Worm (Caenorhabditis elegans) whole organism, young adult: Measurements from ENCODE around the gene C52A10.3.

Experiments used
- C06A6.2 ChIP-seq: fragments of 200-800 bp; sonication (Bioruptor generic); conservative IDR thresholded peaks from 2 replicates; pipeline ENCODE4 v1.3.6; 2022; ENCODE audit warnings: missing genetic modification characterization, missing compliant biosample characterization
- F22D6.2 ChIP-seq: sonication (generic microtip); optimal IDR thresholded peaks from 2 replicates; lab custom pipeline; 2016; ENCODE audit warnings: mild to moderate bottlenecking, missing genetic modification characterization, missing compliant biosample characterization
- F55B11.4 ChIP-seq: sonication (generic microtip); optimal IDR thresholded peaks from 2 replicates; lab custom pipeline; 2016; ENCODE audit warnings: missing compliant biosample characterization, missing genetic modification characterization, borderline replicate concordance; ENCODE audit not compliant: insufficient read depth
- F57C9.4 ChIP-seq: sonication (generic microtip); optimal IDR thresholded peaks from 2 replicates; lab custom pipeline; 2017; ENCODE audit warnings: mild to moderate bottlenecking, missing genetic modification characterization, missing compliant biosample characterization
- K11D2.4 ChIP-seq: fragments of 200-800 bp; sonication (Bioruptor generic); IDR thresholded peaks from 2 replicates; pipeline ENCODE4 v1.3.6; 2022; ENCODE audit warnings: missing genetic modification reagents, missing genetic modification characterization, missing compliant biosample characterization
- T26A5.8 ChIP-seq: sonication (generic microtip); optimal IDR thresholded peaks from 2 replicates; lab custom pipeline; 2016; ENCODE audit warnings: missing genetic modification characterization, missing compliant biosample characterization
- Y95B8A.8 ChIP-seq: fragments of 200-800 bp; sonication (Bioruptor generic); IDR thresholded peaks from 2 replicates; pipeline ENCODE4 v1.3.6; 2022; ENCODE audit warnings: missing genetic modification reagents, missing genetic modification characterization, missing compliant biosample characterization
- aptf-2 ChIP-seq: fragments of 200-800 bp; sonication (Bioruptor generic); conservative IDR thresholded peaks from 2 replicates; pipeline ENCODE4 v1.3.6; 2022; ENCODE audit warnings: missing genetic modification reagents, missing genetic modification characterization, missing compliant biosample characterization
- attf-3 ChIP-seq: fragments of 200-800 bp; sonication (Bioruptor generic); conservative IDR thresholded peaks from 2 replicates; pipeline ENCODE4 v1.3.6; 2022; ENCODE audit warnings: missing genetic modification reagents, missing genetic modification characterization, missing compliant biosample characterization
- bed-1 ChIP-seq: fragments of 200-800 bp; sonication (Bioruptor generic); IDR thresholded peaks from 2 replicates; pipeline ENCODE4 v1.3.6; 2022; ENCODE audit warnings: missing genetic modification reagents, missing genetic modification characterization, missing compliant biosample characterization
- bed-2 ChIP-seq: fragments of 200-800 bp; sonication (Bioruptor generic); IDR thresholded peaks from 2 replicates; pipeline ENCODE4 v1.3.6; 2022; ENCODE audit warnings: missing genetic modification reagents, missing genetic modification characterization, missing compliant biosample characterization
- ccch-3 ChIP-seq: fragments of 200-800 bp; sonication (Bioruptor generic); optimal IDR thresholded peaks from 2 replicates; lab custom pipeline; 2018; ENCODE audit warnings: mild to moderate bottlenecking, missing genetic modification characterization, missing compliant biosample characterization
- ceh-27 ChIP-seq: fragments of 200-800 bp; sonication (Bioruptor generic); optimal IDR thresholded peaks from 2 replicates; lab custom pipeline; 2018; ENCODE audit warnings: mild to moderate bottlenecking, missing genetic modification characterization, moderate library complexity, missing compliant biosample characterization
- chd-7 ChIP-seq: sonication (generic microtip); optimal IDR thresholded peaks from 2 replicates; lab custom pipeline; 2016; ENCODE audit warnings: mild to moderate bottlenecking, missing genetic modification characterization, moderate library complexity, missing compliant biosample characterization
- egl-18 ChIP-seq: fragments of 200-800 bp; sonication (Bioruptor generic); IDR thresholded peaks from 2 replicates; pipeline ENCODE4 v1.3.6; 2022; ENCODE audit warnings: missing genetic modification reagents, missing genetic modification characterization, missing compliant biosample characterization
- egl-44 ChIP-seq: fragments of 200-800 bp; sonication (Bioruptor generic); IDR thresholded peaks from 2 replicates; pipeline ENCODE4 v1.3.6; 2022; ENCODE audit warnings: missing genetic modification reagents, missing genetic modification characterization, missing compliant biosample characterization
- egrh-3 ChIP-seq: fragments of 200-800 bp; sonication (Bioruptor generic); IDR thresholded peaks from 2 replicates; pipeline ENCODE4 v1.3.6; 2022; ENCODE audit warnings: missing genetic modification reagents, missing genetic modification characterization, missing compliant biosample characterization
- hlh-26 ChIP-seq: fragments of 200-800 bp; sonication (Bioruptor generic); conservative IDR thresholded peaks from 2 replicates; pipeline ENCODE4 v1.3.6; 2022; ENCODE audit warnings: missing genetic modification reagents, missing genetic modification characterization, missing compliant biosample characterization
- hmg-1.2 ChIP-seq: fragments of 200-800 bp; sonication (Bioruptor generic); IDR thresholded peaks from 2 replicates; pipeline ENCODE4 v1.3.6; 2022; ENCODE audit warnings: missing genetic modification reagents, missing genetic modification characterization, missing compliant biosample characterization
- hrde-1 ChIP-seq: sonication (generic microtip); optimal IDR thresholded peaks from 2 replicates; lab custom pipeline; 2016; ENCODE audit warnings: missing genetic modification characterization, mild to moderate bottlenecking, missing compliant biosample characterization, moderate library complexity, missing genotype, missing genetic modification reagents, borderline replicate concordance
- lag-1 ChIP-seq: fragments of 200-800 bp; sonication (Bioruptor generic); IDR thresholded peaks from 2 replicates; pipeline ENCODE4 v1.3.6; 2022; ENCODE audit warnings: missing genetic modification reagents, missing genetic modification characterization, missing compliant biosample characterization
- let-526 ChIP-seq: fragments of 200-800 bp; sonication (Bioruptor generic); IDR thresholded peaks from 2 replicates; pipeline ENCODE4 v1.3.6; 2022; ENCODE audit warnings: missing genetic modification reagents, missing genetic modification characterization, missing compliant biosample characterization
- let-607 ChIP-seq, 2 experiments: fragments of 200-800 bp in 1 of 2; sonication (Bioruptor generic) in 1 of 2; sonication (generic microtip) in 1 of 2; optimal IDR thresholded peaks; 2 replicates each; lab custom pipeline; 2016 to 2018; ENCODE audit warnings: mild to moderate bottlenecking in 2 of 2, missing compliant biosample characterization in 2 of 2, missing genetic modification characterization in 2 of 2, moderate library complexity in 2 of 2, missing genotype in 1 of 2
- lin-26 ChIP-seq: fragments of 200-800 bp; sonication (Bioruptor generic); IDR thresholded peaks from 2 replicates; pipeline ENCODE4 v1.3.6; 2022; ENCODE audit warnings: missing genetic modification reagents, missing genetic modification characterization, missing compliant biosample characterization
- lin-40 ChIP-seq: sonication (generic microtip); optimal IDR thresholded peaks from 2 replicates; lab custom pipeline; 2016; ENCODE audit warnings: missing genetic modification characterization, mild to moderate bottlenecking, missing compliant biosample characterization, missing genotype, missing genetic modification reagents
- lin-54 ChIP-seq: fragments of 200-800 bp; sonication (Bioruptor generic); optimal IDR thresholded peaks from 2 replicates; lab custom pipeline; 2018; ENCODE audit warnings: mild to moderate bottlenecking, missing genetic modification characterization, missing compliant biosample characterization
- lir-1 ChIP-seq: fragments of 200-800 bp; sonication (Bioruptor generic); conservative IDR thresholded peaks from 2 replicates; pipeline ENCODE4 v1.3.6; 2022; ENCODE audit warnings: missing genetic modification reagents, missing genetic modification characterization, missing compliant biosample characterization
- lsy-27 ChIP-seq: sonication (generic microtip); optimal IDR thresholded peaks from 2 replicates; lab custom pipeline; 2017; ENCODE audit warnings: missing genetic modification characterization, mild to moderate bottlenecking, missing compliant biosample characterization, antibody characterized with exemption, missing genotype, borderline replicate concordance; ENCODE audit not compliant: insufficient read depth
- mcd-1 ChIP-seq: fragments of 200-800 bp; sonication (Bioruptor generic); IDR thresholded peaks from 2 replicates; pipeline ENCODE4 v1.3.6; 2022; ENCODE audit warnings: missing genetic modification reagents, missing genetic modification characterization, missing compliant biosample characterization
- mes-4 ChIP-seq: sonication (generic microtip); optimal IDR thresholded peaks from 2 replicates; lab custom pipeline; 2016; ENCODE audit warnings: missing genotype, missing genetic modification characterization, missing compliant biosample characterization
- nfyb-1 ChIP-seq: fragments of 200-800 bp; sonication (Bioruptor generic); IDR thresholded peaks from 2 replicates; pipeline ENCODE4 v1.3.6; 2022; ENCODE audit warnings: missing genetic modification reagents, missing genetic modification characterization, missing compliant biosample characterization
- nhr-179 ChIP-seq: sonication (generic microtip); optimal IDR thresholded peaks from 2 replicates; lab custom pipeline; 2016; ENCODE audit warnings: mild to moderate bottlenecking, missing genetic modification characterization, missing compliant biosample characterization
- nhr-80 ChIP-seq: sonication (generic microtip); optimal IDR thresholded peaks from 2 replicates; lab custom pipeline; 2016; ENCODE audit warnings: missing genetic modification characterization, missing compliant biosample characterization
- snpc-1.1 ChIP-seq: sonication (generic microtip); optimal IDR thresholded peaks from 2 replicates; lab custom pipeline; 2017; ENCODE audit warnings: missing genetic modification characterization, mild to moderate bottlenecking, missing compliant biosample characterization, antibody characterized with exemption, moderate library complexity, missing genotype, missing genetic modification reagents; ENCODE audit not compliant: insufficient read depth
- snpc-1.3 ChIP-seq: sonication (generic microtip); optimal IDR thresholded peaks from 2 replicates; lab custom pipeline; 2017; ENCODE audit warnings: missing genetic modification characterization, mild to moderate bottlenecking, missing compliant biosample characterization, antibody characterized with exemption, moderate library complexity, missing genotype, missing genetic modification reagents; ENCODE audit not compliant: insufficient read depth
- sptf-2 ChIP-seq: fragments of 200-800 bp; sonication (Bioruptor generic); optimal IDR thresholded peaks from 2 replicates; lab custom pipeline; 2018; ENCODE audit warnings: mild to moderate bottlenecking, missing genetic modification characterization, missing compliant biosample characterization
- tbp1 ChIP-seq: fragments of 200-800 bp; sonication (Bioruptor generic); optimal IDR thresholded peaks from 2 replicates; lab custom pipeline; 2018; ENCODE audit warnings: mild to moderate bottlenecking, missing genetic modification characterization, missing compliant biosample characterization
- tbx-9 ChIP-seq: sonication (generic microtip); optimal IDR thresholded peaks from 2 replicates; lab custom pipeline; 2016; ENCODE audit warnings: borderline replicate concordance, missing genetic modification characterization, inconsistent platforms, missing compliant biosample characterization
- unc-130 ChIP-seq: sonication (generic microtip); optimal IDR thresholded peaks from 2 replicates; lab custom pipeline; 2016; ENCODE audit warnings: missing genetic modification reagents, missing genetic modification characterization, missing compliant biosample characterization
- unc-62 ChIP-seq: fragments of 150-350 bp; optimal IDR thresholded peaks from 2 replicates; lab custom pipeline; 2014; ENCODE audit warnings: missing biosample characterization, missing genetic modification reagents, missing genetic modification characterization
- xnd-1 ChIP-seq: sonication (generic microtip); optimal IDR thresholded peaks from 2 replicates; lab custom pipeline; 2016; ENCODE audit warnings: missing genotype, missing genetic modification reagents, missing genetic modification characterization, missing compliant biosample characterization
- zfh-2 ChIP-seq: fragments of 200-800 bp; sonication (Bioruptor generic); conservative IDR thresholded peaks from 2 replicates; pipeline ENCODE4 v1.3.6; 2022; ENCODE audit warnings: missing genetic modification reagents, missing genetic modification characterization, missing compliant biosample characterization
- ztf-22 ChIP-seq: fragments of 200-800 bp; sonication (Bioruptor generic); optimal IDR thresholded peaks from 2 replicates; lab custom pipeline; 2018; ENCODE audit warnings: mild to moderate bottlenecking, missing genetic modification characterization, moderate library complexity, missing compliant biosample characterization
- ztf-28 ChIP-seq: fragments of 200-800 bp; sonication (Bioruptor generic); IDR thresholded peaks from 2 replicates; pipeline ENCODE4 v1.3.6; 2022; ENCODE audit warnings: missing genetic modification reagents, missing genetic modification characterization, missing compliant biosample characterization

Gene C52A10.3

DNA sequence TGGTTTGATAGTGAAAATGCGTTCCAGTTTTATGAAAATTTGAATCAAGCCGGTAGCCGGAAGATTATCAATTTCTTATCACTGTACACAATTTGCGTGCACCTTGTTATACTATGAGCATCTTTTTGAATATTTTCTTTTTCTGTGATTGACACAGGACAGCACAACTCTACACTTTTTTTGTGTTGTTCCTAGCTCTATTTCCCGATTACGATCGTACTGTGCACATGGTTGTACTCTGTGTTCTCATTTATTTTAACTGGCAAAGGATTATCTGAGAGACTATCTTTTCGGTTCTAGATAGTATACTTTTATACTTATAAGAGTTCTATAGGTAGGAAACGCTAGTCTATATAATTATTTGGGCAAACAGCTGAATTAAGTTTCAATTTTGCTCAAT lies 32.7 kb upstream of the C52A10.3 start:
- TF ChIP-seq aptf-2 (GFP tag; lab: Robert Waterston, UW): no peak
- no peak for TF ChIP-seq lin-26 (GFP tag; lab: Robert Waterston, UW)
- no peak for TF ChIP-seq egrh-3 (GFP tag; lab: Robert Waterston, UW)
- no peak for TF ChIP-seq tbp1 (GFP tag; lab: Kevin White, UChicago)
- TF ChIP-seq nfyb-1 (GFP tag; lab: Robert Waterston, UW): no peak
- TF ChIP-seq lin-40 (tag; lab: Kevin White, UChicago): no peak
- TF ChIP-seq xnd-1 (tag; lab: Kevin White, UChicago): no peak
- no peak for TF ChIP-seq Y95B8A.8 (GFP tag; lab: Robert Waterston, UW)
- no peak for TF ChIP-seq bed-1 (GFP tag; lab: Robert Waterston, UW)
- TF ChIP-seq mes-4 (tag; lab: Kevin White, UChicago): no peak
- TF ChIP-seq T26A5.8 (tag; lab: Kevin White, UChicago): no peak
- no peak for TF ChIP-seq mcd-1 (GFP tag; lab: Robert Waterston, UW)

DNA sequence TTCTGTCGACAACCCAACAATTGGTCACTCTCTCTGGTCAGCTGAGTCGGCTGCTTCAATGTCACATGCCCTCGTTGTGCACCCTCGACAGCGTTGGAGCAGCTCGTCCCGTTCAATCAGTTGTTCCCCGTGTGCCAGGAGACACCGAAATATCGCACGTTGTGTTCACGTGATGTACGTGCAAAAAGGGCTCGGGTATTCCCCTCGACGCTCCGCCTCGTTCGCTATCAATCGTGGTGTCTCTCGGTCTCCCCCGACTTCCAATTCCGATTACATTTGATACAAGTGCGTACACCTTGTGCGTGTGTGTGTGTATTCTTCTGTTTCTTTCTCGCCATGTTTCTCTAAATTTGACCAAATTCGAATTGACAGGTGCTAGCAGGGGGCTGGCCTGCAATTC lies 32.2 kb upstream of the C52A10.3 start:
- TF ChIP-seq nhr-80: peak; percentile 87
- peak; percentile 4 for TF ChIP-seq unc-62 (GFP tag; lab: Kevin White, UChicago)
- TF ChIP-seq lsy-27: no peak
- TF ChIP-seq hlh-26 (GFP tag; lab: Robert Waterston, UW): no peak
- no peak for TF ChIP-seq unc-130
- no peak for TF ChIP-seq egl-18
- TF ChIP-seq hrde-1 (tag; lab: Kevin White, UChicago): no peak
- TF ChIP-seq let-607 (tag; optimal IDR thresholded peaks at IDR 0.05; lab: Kevin White, UChicago): peak in 1 of 2 experiments; percentile 18
- TF ChIP-seq snpc-1.1: no peak
- peak; percentile 86 for TF ChIP-seq chd-7
- peak; percentile 76 for TF ChIP-seq mcd-1 (GFP tag; lab: Robert Waterston, UW)
- TF ChIP-seq egl-44: peak; percentile 84; the same call in 1 of the 2 replicates
- TF ChIP-seq ccch-3: no peak
- peak; percentile 14; the same call in 1 of the 2 replicates for TF ChIP-seq hmg-1.2 (GFP tag; lab: Robert Waterston, UW)
- TF ChIP-seq F55B11.4 (tag; lab: Kevin White, UChicago): no peak
- peak; percentile 78; the same call in 1 of the 2 replicates for TF ChIP-seq K11D2.4 (GFP tag; lab: Robert Waterston, UW)
- 0 out of 2 replicates have a peak, but pooled peaks have one; percentile 14 for TF ChIP-seq C06A6.2
- TF ChIP-seq lag-1 (GFP tag; lab: Robert Waterston, UW): no peak
- no peak for TF ChIP-seq T26A5.8 (tag; lab: Kevin White, UChicago)
- no peak for TF ChIP-seq bed-2
- TF ChIP-seq ztf-22 (GFP tag; lab: Kevin White, UChicago): peak; percentile 91
- peak; percentile 41 for TF ChIP-seq lin-54
- TF ChIP-seq let-526: peak; percentile 84
- no peak for TF ChIP-seq ceh-27 (GFP tag; lab: Kevin White, UChicago)
- TF ChIP-seq sptf-2: no peak
- TF ChIP-seq Y95B8A.8 (GFP tag; lab: Robert Waterston, UW): no peak
- TF ChIP-seq lin-40 (tag; lab: Kevin White, UChicago): no peak
- no peak for TF ChIP-seq nhr-179 (tag; lab: Kevin White, UChicago)
- TF ChIP-seq snpc-1.3 (tag; lab: Kevin White, UChicago): no peak
- peak; percentile 36; the same call in 1 of the 2 replicates for TF ChIP-seq lir-1
- no peak for TF ChIP-seq F57C9.4 (tag; lab: Kevin White, UChicago)
- TF ChIP-seq F22D6.2: peak; percentile 79
- peak; percentile 86 for TF ChIP-seq zfh-2 (GFP tag; lab: Robert Waterston, UW)
- TF ChIP-seq ztf-28: no peak
- no peak for TF ChIP-seq tbx-9
- TF ChIP-seq attf-3 (GFP tag; lab: Robert Waterston, UW): no peak
